Worm (Caenorhabditis elegans) whole organism, L2 larva: Measurements from ENCODE around the gene C39H7.4.

ENCODE experiments used
- egl-27 ChIP-seq: sonication (generic microtip); optimal IDR thresholded peaks from 3 replicates; lab custom pipeline; 2017; ENCODE audit warnings: missing biosample characterization, missing genetic modification reagents, missing genetic modification characterization
- fos-1 ChIP-seq: fragments of 150-350 bp; optimal IDR thresholded peaks from 2 replicates; lab custom pipeline; 2014; ENCODE audit warnings: missing biosample characterization, missing genetic modification characterization
- nhr-11 ChIP-seq: fragments of 150-350 bp; optimal IDR thresholded peaks from 2 replicates; lab custom pipeline; 2014; ENCODE audit warnings: missing biosample characterization, missing genetic modification characterization
- skn-1 ChIP-seq: sonication (generic microtip); optimal IDR thresholded peaks from 2 replicates; lab custom pipeline; 2017; ENCODE audit warnings: missing biosample characterization, missing genetic modification characterization
- snpc-4 ChIP-seq: fragments of 150-350 bp; optimal IDR thresholded peaks from 2 replicates; lab custom pipeline; 2014; ENCODE audit warnings: missing biosample characterization, missing genetic modification characterization

DNA sequence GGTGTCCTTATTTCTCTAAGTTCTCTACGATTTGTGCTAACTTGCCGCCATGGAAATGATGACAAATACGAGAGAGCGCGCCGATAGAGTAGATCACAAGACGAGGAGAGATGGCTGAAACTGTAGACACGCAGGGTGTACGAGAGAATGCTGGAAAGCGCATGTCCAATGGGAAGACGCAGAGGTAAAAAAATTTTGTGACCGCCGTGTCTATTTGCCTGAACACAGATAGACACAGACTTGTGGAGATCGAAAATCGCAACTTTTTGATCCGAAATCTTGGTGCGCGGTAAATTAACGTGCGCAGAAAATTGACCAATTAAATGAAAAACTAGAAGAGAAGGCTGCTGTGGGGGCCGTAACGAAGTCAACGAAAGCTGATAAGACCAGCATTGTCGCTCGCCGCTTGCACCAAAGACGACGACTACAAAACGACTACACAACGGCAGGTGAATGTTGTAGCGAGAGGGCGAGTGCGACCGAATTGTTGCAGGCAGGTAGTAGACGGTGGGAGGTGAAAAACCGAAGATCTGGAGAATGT lies 42.8 kb upstream of the C39H7.4 start:
- TF ChIP-seq skn-1 (peak; percentile 100), fos-1 (tag; lab: Kevin White, UChicago) (peak; percentile 56), nhr-11 (tag; lab: Kevin White, UChicago) (no peak), egl-27 (tag; lab: Kevin White, UChicago) (peak; percentile 84), snpc-4 (tag; lab: Kevin White, UChicago) (no peak)
